Worm (Caenorhabditis elegans) whole organism, L4 larva: Measurements from ENCODE around the gene arp-6.

Source experiments
- D1046.2 ChIP-seq: fragments of 200-800 bp; sonication (Bioruptor generic); IDR thresholded peaks from 2 replicates; pipeline ENCODE4 v1.3.6; 2022; ENCODE audit warnings: missing genetic modification characterization, missing compliant biosample characterization
- F26F4.8 ChIP-seq: fragments of 200-800 bp; sonication (Bioruptor generic); conservative IDR thresholded peaks from 2 replicates; pipeline ENCODE4 v1.3.6; 2022; ENCODE audit warnings: missing genetic modification characterization, missing compliant biosample characterization
- Y48G9A.11 ChIP-seq: fragments of 200-800 bp; sonication (Bioruptor generic); IDR thresholded peaks from 2 replicates; pipeline ENCODE4 v1.3.6; 2022; ENCODE audit warnings: missing genetic modification reagents, missing genetic modification characterization, missing compliant biosample characterization
- aha-1 ChIP-seq: fragments of 150-350 bp; peaks from one replicate; lab custom pipeline; 2014; ENCODE audit warnings: missing biosample characterization, missing genetic modification characterization
- aly-2 ChIP-seq: sonication (generic microtip); optimal IDR thresholded peaks from 2 replicates; lab custom pipeline; 2018; ENCODE audit warnings: missing biosample characterization, missing genetic modification characterization
- ceh-62 ChIP-seq: sonication (generic microtip); optimal IDR thresholded peaks from 2 replicates; lab custom pipeline; 2017; ENCODE audit warnings: missing biosample characterization, missing genetic modification characterization
- ctbp-1 ChIP-seq: fragments of 200-800 bp; sonication (Bioruptor generic); IDR thresholded peaks from 2 replicates; pipeline ENCODE4 v1.3.6; 2022; ENCODE audit warnings: missing genetic modification reagents, missing genetic modification characterization, missing compliant biosample characterization
- daf-16 ChIP-seq, 3 experiments: sonication (generic microtip); optimal IDR thresholded peaks; 2 replicates each; lab custom pipeline; 2016 to 2017; ENCODE audit warnings: missing genetic modification characterization in 3 of 3, missing genetic modification reagents in 3 of 3, mild to moderate bottlenecking in 2 of 3, missing compliant biosample characterization in 2 of 3, missing biosample characterization in 1 of 3, moderate library complexity in 1 of 3
- daf-19 ChIP-seq: fragments of 200-800 bp; sonication (Bioruptor generic); conservative IDR thresholded peaks from 2 replicates; pipeline ENCODE4 v1.3.6; 2022; ENCODE audit warnings: missing genetic modification characterization, missing compliant biosample characterization
- dmd-6 ChIP-seq: fragments of 200-800 bp; sonication (Bioruptor generic); IDR thresholded peaks from 2 replicates; pipeline ENCODE4 v1.3.6; 2022; ENCODE audit warnings: missing genetic modification reagents, missing genetic modification characterization, missing compliant biosample characterization
- dmd-8 ChIP-seq: fragments of 200-800 bp; sonication (Bioruptor generic); IDR thresholded peaks from 2 replicates; pipeline ENCODE4 v1.3.6; 2022; ENCODE audit warnings: missing genetic modification characterization, missing compliant biosample characterization
- dmd-9 ChIP-seq: fragments of 200-800 bp; sonication (Bioruptor generic); IDR thresholded peaks from 2 replicates; pipeline ENCODE4 v1.3.6; 2022; ENCODE audit warnings: missing genetic modification reagents, missing genetic modification characterization, missing compliant biosample characterization
- dve-1 ChIP-seq: sonication (generic microtip); optimal IDR thresholded peaks from 2 replicates; lab custom pipeline; 2017; ENCODE audit warnings: antibody characterized with exemption, mild to moderate bottlenecking, missing genetic modification characterization, missing compliant biosample characterization; ENCODE audit not compliant: insufficient read depth
- egl-27 ChIP-seq: sonication (generic microtip); optimal IDR thresholded peaks from 3 replicates; lab custom pipeline; 2017; ENCODE audit warnings: missing biosample characterization, missing genetic modification reagents, missing genetic modification characterization
- gei-8 ChIP-seq: fragments of 200-800 bp; sonication (Bioruptor generic); optimal IDR thresholded peaks from 2 replicates; lab custom pipeline; 2018; ENCODE audit warnings: mild to moderate bottlenecking, missing genetic modification characterization, missing compliant biosample characterization
- hlh-11 ChIP-seq: fragments of 200-800 bp; sonication (Bioruptor generic); optimal IDR thresholded peaks from 2 replicates; lab custom pipeline; 2018; ENCODE audit warnings: mild to moderate bottlenecking, missing genetic modification characterization, missing compliant biosample characterization
- hlh-30 ChIP-seq: sonication (generic microtip); optimal IDR thresholded peaks from 2 replicates; lab custom pipeline; 2017; ENCODE audit warnings: antibody characterized with exemption, mild to moderate bottlenecking, missing genetic modification characterization, missing compliant biosample characterization; ENCODE audit not compliant: insufficient read depth
- lin-1 ChIP-seq: fragments of 200-800 bp; sonication (Bioruptor generic); IDR thresholded peaks from 2 replicates; pipeline ENCODE4 v1.3.6; 2022; ENCODE audit warnings: missing genetic modification reagents, missing genetic modification characterization, missing compliant biosample characterization
- lin-29 ChIP-seq: fragments of 200-800 bp; sonication (Bioruptor generic); IDR thresholded peaks from 2 replicates; pipeline ENCODE4 v1.3.6; 2022; ENCODE audit warnings: missing genetic modification reagents, missing genetic modification characterization, missing compliant biosample characterization
- lin-38 ChIP-seq: fragments of 200-800 bp; sonication (Bioruptor generic); IDR thresholded peaks from 2 replicates; pipeline ENCODE4 v1.3.6; 2022; ENCODE audit warnings: missing genetic modification reagents, missing genetic modification characterization, missing compliant biosample characterization
- lir-3 ChIP-seq: sonication (generic microtip); optimal IDR thresholded peaks from 2 replicates; lab custom pipeline; 2016; ENCODE audit warnings: mild to moderate bottlenecking, missing genetic modification characterization, missing compliant biosample characterization
- lsy-2 ChIP-seq, 2 experiments: fragments of 150-350 bp in 1 of 2; sonication (generic microtip) in 1 of 2; optimal IDR thresholded peaks; 2 replicates each; lab custom pipeline; 2014 to 2017; ENCODE audit warnings: missing biosample characterization in 2 of 2, missing genetic modification characterization in 2 of 2
- madf-9 ChIP-seq: fragments of 200-800 bp; sonication (Bioruptor generic); conservative IDR thresholded peaks from 2 replicates; pipeline ENCODE4 v1.3.6; 2022; ENCODE audit warnings: missing genetic modification reagents, missing genetic modification characterization, missing compliant biosample characterization
- mdt-29 ChIP-seq: fragments of 200-800 bp; sonication (Bioruptor generic); IDR thresholded peaks from 2 replicates; pipeline ENCODE4 v1.3.6; 2022; ENCODE audit warnings: missing genetic modification reagents, missing genetic modification characterization, missing compliant biosample characterization
- mep-1 ChIP-seq: fragments of 150-350 bp; sonication (generic microtip); optimal IDR thresholded peaks from 3 replicates; lab custom pipeline; 2014; ENCODE audit warnings: missing biosample characterization, missing genetic modification characterization
- mes-2 ChIP-seq: sonication (generic microtip); optimal IDR thresholded peaks from 2 replicates; lab custom pipeline; 2016; ENCODE audit warnings: missing genotype, mild to moderate bottlenecking, missing genetic modification characterization, missing compliant biosample characterization; ENCODE audit not compliant: poor library complexity, severe bottlenecking
- nhr-11 ChIP-seq: fragments of 150-350 bp; optimal IDR thresholded peaks from 2 replicates; lab custom pipeline; 2014; ENCODE audit warnings: missing biosample characterization, missing genetic modification characterization
- nhr-25 ChIP-seq: sonication (generic microtip); optimal IDR thresholded peaks from 2 replicates; lab custom pipeline; 2017; ENCODE audit warnings: missing genetic modification characterization, mild to moderate bottlenecking, missing compliant biosample characterization, antibody characterized with exemption, moderate library complexity, borderline replicate concordance; ENCODE audit not compliant: insufficient read depth
- nhr-28 ChIP-seq: fragments of 150-350 bp; optimal IDR thresholded peaks from 2 replicates; lab custom pipeline; 2014; ENCODE audit warnings: missing biosample characterization, missing genetic modification characterization
- nhr-6 ChIP-seq: fragments of 150-350 bp; optimal IDR thresholded peaks from 2 replicates; lab custom pipeline; 2014; ENCODE audit warnings: missing biosample characterization, missing genetic modification characterization
- nhr-76 ChIP-seq: fragments of 150-350 bp; optimal IDR thresholded peaks from 2 replicates; lab custom pipeline; 2014; ENCODE audit warnings: missing biosample characterization, missing genetic modification characterization
- nhr-77 ChIP-seq: fragments of 150-350 bp; optimal IDR thresholded peaks from 2 replicates; lab custom pipeline; 2014; ENCODE audit warnings: missing biosample characterization, missing genetic modification characterization
- pha-4 ChIP-seq, 2 experiments: fragments of 150-350 bp in 1 of 2; fragments of 200-800 bp in 1 of 2; sonication (Bioruptor generic) in 1 of 2; IDR thresholded peaks in 1 of 2; optimal IDR thresholded peaks in 1 of 2; 2 replicates each; pipeline versions ENCODE4 v1.3.6 to Lab custom; 2014 to 2022; ENCODE audit warnings: missing genetic modification characterization in 2 of 2, missing genetic modification reagents in 2 of 2, missing biosample characterization in 1 of 2, missing compliant biosample characterization in 1 of 2
- php-3 ChIP-seq: fragments of 200-800 bp; sonication (Bioruptor generic); IDR thresholded peaks from 2 replicates; pipeline ENCODE4 v1.3.6; 2022; ENCODE audit warnings: missing genetic modification reagents, missing genetic modification characterization, missing compliant biosample characterization
- tra-1 ChIP-seq: fragments of 200-800 bp; sonication (Bioruptor generic); IDR thresholded peaks from 2 replicates; pipeline ENCODE4 v1.3.6; 2022; ENCODE audit warnings: missing genetic modification reagents, missing genetic modification characterization, missing compliant biosample characterization
- unc-130 ChIP-seq: sonication (generic microtip); optimal IDR thresholded peaks from 2 replicates; lab custom pipeline; 2016; ENCODE audit warnings: missing genetic modification reagents, missing genetic modification characterization, missing compliant biosample characterization
- unc-39 ChIP-seq: sonication (generic microtip); optimal IDR thresholded peaks from 2 replicates; lab custom pipeline; 2017; ENCODE audit warnings: missing biosample characterization, missing genetic modification characterization
- unc-62 ChIP-seq, 3 experiments: fragments of 150-350 bp in 1 of 3; sonication (generic microtip); optimal IDR thresholded peaks in 2 of 3; peaks in 1 of 3; 1 replicate in 1 of 3; 2 replicates in 2 of 3; lab custom pipeline; 2014 to 2017; ENCODE audit warnings: missing biosample characterization in 3 of 3, missing genetic modification characterization in 3 of 3, missing genetic modification reagents in 3 of 3, missing genotype in 1 of 3
- vab-7 ChIP-seq: fragments of 200-800 bp; sonication (Bioruptor generic); IDR thresholded peaks from 2 replicates; pipeline ENCODE4 v1.3.6; 2022; ENCODE audit warnings: missing genetic modification reagents, missing genetic modification characterization, missing compliant biosample characterization

The arp-6 gene

DNA sequence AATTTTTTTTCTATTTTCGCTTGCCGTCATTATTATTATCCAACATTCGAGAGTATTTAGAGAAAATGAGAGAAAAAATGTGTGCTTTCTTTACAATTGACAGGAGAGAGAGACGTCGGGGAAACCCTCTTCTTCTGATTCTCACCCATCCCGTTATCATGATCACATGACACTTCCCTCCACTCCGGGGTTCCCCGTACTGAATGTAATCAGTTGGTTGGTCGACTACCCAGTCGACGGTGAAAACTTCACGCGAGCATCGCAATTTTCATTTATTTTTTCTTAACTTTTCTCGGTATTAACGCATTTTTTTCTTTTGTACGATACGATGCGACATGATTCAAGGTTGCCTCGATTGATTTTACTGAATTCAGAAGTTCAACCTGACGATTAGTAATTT is 21.0 kb downstream of the arp-6 start (continued):
- TF ChIP-seq nhr-77 (tag; lab: Kevin White, UChicago) (peak; percentile 18), F26F4.8 (no peak), D1046.2 (GFP tag; lab: Robert Waterston, UW) (0 out of 2 replicates have a peak, but pooled peaks have one; percentile 7)
- TF ChIP-seq, all 104 proteins: peak for 25

DNA sequence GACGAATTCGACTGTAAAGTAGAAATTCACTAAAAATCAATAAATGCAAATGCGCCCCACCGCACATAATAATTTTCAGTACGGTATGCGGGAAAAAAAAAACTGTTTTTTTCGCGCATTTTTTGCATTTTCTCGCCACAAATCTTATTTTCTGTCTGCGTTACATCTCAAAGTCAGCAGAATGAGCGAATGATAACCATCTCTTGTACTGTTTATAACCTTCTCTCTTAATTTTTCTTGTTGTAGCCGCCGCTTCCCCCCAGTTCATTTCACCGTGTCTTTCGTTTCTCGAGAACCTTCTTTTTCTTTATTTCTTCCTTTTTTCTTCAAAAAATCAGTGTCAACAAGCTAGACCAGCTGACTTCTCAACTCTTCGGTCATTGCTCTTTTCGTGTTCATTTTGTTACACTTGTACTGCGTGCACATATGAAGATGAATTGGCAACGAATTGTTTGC is 21.6 kb downstream of the arp-6 start:
- TF ChIP-seq dmd-6, result peak; percentile 48
- peak; percentile 48 for TF ChIP-seq dve-1 (tag; lab: Kevin White, UChicago)
- TF ChIP-seq lin-1 (GFP tag; lab: Robert Waterston, UW), result peak; percentile 38; the same call in 1 of the 2 replicates
- TF ChIP-seq hlh-30 (tag; lab: Kevin White, UChicago), result peak; percentile 71
- TF ChIP-seq egl-27 (tag; lab: Kevin White, UChicago), result no peak
- peak; percentile 20 for TF ChIP-seq nhr-25 (tag; lab: Kevin White, UChicago)
- peak; percentile 4 for TF ChIP-seq mes-2 (tag; lab: Kevin White, UChicago)
- peak in 1 of 2 experiments; percentile 73 for TF ChIP-seq lsy-2 (tag; optimal IDR thresholded peaks at IDR 0.05; lab: Kevin White, UChicago)
- no peak for TF ChIP-seq lir-3 (tag; lab: Kevin White, UChicago)
- peak; percentile 11 for TF ChIP-seq gei-8 (GFP tag; lab: Kevin White, UChicago)
- peak; percentile 12 for TF ChIP-seq nhr-77 (tag; lab: Kevin White, UChicago)
- 0 out of 2 replicates have a peak, but pooled peaks have one; percentile 54 for TF ChIP-seq php-3 (GFP tag; lab: Robert Waterston, UW)
- TF ChIP-seq unc-130 (GFP tag; lab: Kevin White, UChicago), result peak; percentile 17
- TF ChIP-seq nhr-11 (tag; lab: Kevin White, UChicago), result peak; percentile 62
- 0 out of 2 replicates have a peak, but pooled peaks have one; percentile 3 for TF ChIP-seq dmd-8 (GFP tag; lab: Robert Waterston, UW)
- TF ChIP-seq mdt-29 (GFP tag; lab: Robert Waterston, UW), result peak; percentile 15; the same call in 1 of the 2 replicates
- 0 out of 2 replicates have a peak, but pooled peaks have one; percentile 13 for TF ChIP-seq dmd-9 (GFP tag; lab: Robert Waterston, UW)
- TF ChIP-seq ctbp-1 (GFP tag; lab: Robert Waterston, UW), result 0 out of 2 replicates have a peak, but pooled peaks have one; percentile 54
- TF ChIP-seq nhr-6 (tag; lab: Kevin White, UChicago), result peak; percentile 5
- peak; percentile 79 for TF ChIP-seq aha-1
- TF ChIP-seq daf-19, result 0 out of 2 replicates have a peak, but pooled peaks have one; percentile 17
- TF ChIP-seq nhr-76 (tag; lab: Kevin White, UChicago), result no peak
- TF ChIP-seq aly-2 (tag; lab: Kevin White, UChicago), result no peak
- TF ChIP-seq pha-4 (GFP tag; IDR thresholded peaks at IDR 0.05; lab: Robert Waterston, UW), result no peak
- peak; percentile 79 for TF ChIP-seq pha-4 (tag; optimal IDR thresholded peaks at IDR 0.05; lab: Kevin White, UChicago)
- no peak for TF ChIP-seq daf-16 (GFP tag; optimal IDR thresholded peaks at IDR 0.05; lab: Kevin White, UChicago)
- TF ChIP-seq daf-16 (tag; optimal IDR thresholded peaks at IDR 0.05; lab: Kevin White, UChicago), result peak; percentile 77
- no peak for TF ChIP-seq unc-39 (tag; lab: Kevin White, UChicago)
- no peak for TF ChIP-seq ceh-62 (tag; lab: Kevin White, UChicago)
- TF ChIP-seq hlh-11, result peak; percentile 63
- peak; percentile 37 for TF ChIP-seq mep-1 (tag; lab: Kevin White, UChicago)
- TF ChIP-seq vab-7 (GFP tag; lab: Robert Waterston, UW), result no peak
- no peak for TF ChIP-seq madf-9 (GFP tag; lab: Robert Waterston, UW)
- peak; percentile 42; the same call in 1 of the 2 replicates for TF ChIP-seq lin-29
- peak; percentile 93 for TF ChIP-seq lin-38 (GFP tag; lab: Robert Waterston, UW)
- TF ChIP-seq tra-1 (GFP tag; lab: Robert Waterston, UW), result peak; percentile 24; the same call in 1 of the 2 replicates
- peak; percentile 51; the same call in 1 of the 2 replicates for TF ChIP-seq Y48G9A.11 (GFP tag; lab: Robert Waterston, UW)
- peak in 1 of 2 experiments; percentile 95 for TF ChIP-seq unc-62 (GFP tag; optimal IDR thresholded peaks at IDR 0.05 in 1 of 2; lab: Kevin White, UChicago)
- TF ChIP-seq unc-62 (tag; optimal IDR thresholded peaks at IDR 0.05; lab: Kevin White, UChicago), result no peak
- peak; percentile 60 for TF ChIP-seq nhr-28 (tag; lab: Kevin White, UChicago)
